Worm (Caenorhabditis elegans) whole organism, L4/young adult: ENCODE data around the gene H12C20.7.

ENCODE experiments used
- W03F9.2 ChIP-seq: fragments of 150-350 bp; optimal IDR thresholded peaks from 2 replicates; lab custom pipeline; 2014; ENCODE audit warnings: missing biosample characterization, missing genetic modification characterization
- him-1 ChIP-seq: sonication (generic microtip); optimal IDR thresholded peaks from 2 replicates; lab custom pipeline; 2016; ENCODE audit warnings: missing genotype, missing genetic modification reagents, missing genetic modification characterization, missing compliant biosample characterization

DNA sequence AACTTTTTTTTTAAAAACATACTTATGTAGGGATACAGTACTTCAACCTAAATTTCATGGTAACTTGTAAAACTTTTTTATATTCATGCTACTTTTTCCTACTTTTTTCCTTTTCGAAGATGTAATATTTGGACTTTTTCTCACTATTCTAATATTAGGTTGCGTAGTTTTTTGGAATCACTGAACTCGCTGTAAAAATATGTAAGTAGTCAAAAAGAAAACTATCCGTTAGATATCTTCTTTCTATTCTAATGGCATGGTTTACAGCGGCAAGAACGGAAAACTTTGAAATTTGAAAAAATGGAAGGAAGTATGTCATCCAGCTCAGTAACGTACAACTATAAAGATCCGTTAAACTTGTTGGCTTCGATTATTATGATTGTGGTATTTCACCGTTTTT, 16.6 kb upstream of the H12C20.7 start, which contains the start of gene srx-82:
- TF ChIP-seq W03F9.2 (tag; lab: Kevin White, UChicago) (no peak), him-1 (tag; lab: Kevin White, UChicago) (no peak)
